Worm (Caenorhabditis elegans) whole organism, L1 larva: Measurements from ENCODE around the gene C34F6.12.

Experiments used
- aly-2 ChIP-seq: fragments of 150-350 bp; optimal IDR thresholded peaks from 2 replicates; lab custom pipeline; 2014; ENCODE audit warnings: missing biosample characterization, missing genetic modification characterization
- ama-1 ChIP-seq: fragments of 150-350 bp; optimal IDR thresholded peaks from 2 replicates; lab custom pipeline; 2014
- efl-1 ChIP-seq, 4 experiments: fragments of 150-350 bp; optimal IDR thresholded peaks in 3 of 4; peaks in 1 of 4; 1 replicate in 1 of 4; 2 replicates in 3 of 4; lab custom pipeline; 2014; ENCODE audit warnings: missing biosample characterization in 2 of 4, missing genetic modification characterization in 2 of 4, missing genetic modification reagents in 2 of 4
- mep-1 ChIP-seq: fragments of 150-350 bp; optimal IDR thresholded peaks from 2 replicates; lab custom pipeline; 2014; ENCODE audit warnings: missing biosample characterization, missing genetic modification characterization
- nhr-237 ChIP-seq: fragments of 150-350 bp; optimal IDR thresholded peaks from 2 replicates; lab custom pipeline; 2014; ENCODE audit warnings: missing biosample characterization, missing genetic modification characterization
- nhr-28 ChIP-seq: fragments of 150-350 bp; optimal IDR thresholded peaks from 2 replicates; lab custom pipeline; 2014; ENCODE audit warnings: missing biosample characterization, missing genetic modification characterization
- unc-62 ChIP-seq: fragments of 150-350 bp; optimal IDR thresholded peaks from 2 replicates; lab custom pipeline; 2014; ENCODE audit warnings: missing biosample characterization, missing genetic modification reagents, missing genetic modification characterization
- zip-4 ChIP-seq: fragments of 200-800 bp; sonication (Bioruptor generic); optimal IDR thresholded peaks from 2 replicates; lab custom pipeline; 2018; ENCODE audit warnings: mild to moderate bottlenecking, missing genetic modification characterization, moderate library complexity, missing compliant biosample characterization

DNA sequence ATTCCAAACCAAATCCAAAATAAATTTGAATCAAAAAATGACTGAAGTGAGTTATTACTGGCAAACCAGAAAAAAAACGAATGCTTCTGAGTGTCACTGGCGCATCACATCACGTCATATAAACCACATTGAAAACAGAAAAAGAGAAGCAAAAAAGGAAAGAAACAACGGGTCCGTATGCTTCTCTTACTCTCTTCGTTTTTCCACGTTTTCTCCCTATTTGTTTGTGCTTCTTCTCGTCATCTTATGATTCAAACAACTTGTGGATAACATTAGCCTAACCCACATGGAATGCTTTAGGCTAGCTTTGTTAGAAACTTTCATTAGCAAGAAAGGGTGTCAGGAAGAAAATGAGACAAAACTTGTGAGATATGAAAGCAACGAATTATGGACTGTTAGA, 15.0 kb upstream of the C34F6.12 start:
- TF ChIP-seq ama-1 (lab: Kevin White, UChicago): no peak
- TF ChIP-seq unc-62 (GFP tag; lab: Kevin White, UChicago): no peak
- no peak for TF ChIP-seq nhr-237
- no peak for TF ChIP-seq aly-2 (tag; lab: Kevin White, UChicago)
- TF ChIP-seq zip-4 (GFP tag; lab: Kevin White, UChicago): no peak
- TF ChIP-seq mep-1 (tag; lab: Kevin White, UChicago): no peak
- no peak for TF ChIP-seq nhr-28 (tag; lab: Kevin White, UChicago)
- no peak for TF ChIP-seq efl-1 (optimal IDR thresholded peaks at IDR 0.05; lab: Kevin White, UChicago)
- peak in 1 of 2 experiments; percentile 10 for TF ChIP-seq efl-1 (GFP tag; optimal IDR thresholded peaks at IDR 0.05 in 1 of 2; lab: Kevin White, UChicago)
